Worm (Caenorhabditis elegans) whole organism, L1 larva: ENCODE results near the gene F19C6.4.

Source experiments
- C34B4.2 ChIP-seq: sonication (generic microtip); optimal IDR thresholded peaks from 2 replicates; lab custom pipeline; 2017; ENCODE audit warnings: mild to moderate bottlenecking, missing genetic modification characterization, missing compliant biosample characterization
- Y116A8C.19 ChIP-seq: sonication (generic microtip); optimal IDR thresholded peaks from 2 replicates; lab custom pipeline; 2016; ENCODE audit warnings: missing compliant biosample characterization, missing genetic modification characterization, borderline replicate concordance
- aha-1 ChIP-seq: fragments of 150-350 bp; optimal IDR thresholded peaks from 2 replicates; lab custom pipeline; 2014; ENCODE audit warnings: missing biosample characterization, missing genetic modification characterization
- alr-1 ChIP-seq: fragments of 200-800 bp; sonication (Bioruptor generic); optimal IDR thresholded peaks from 2 replicates; lab custom pipeline; 2018; ENCODE audit warnings: borderline replicate concordance, mild to moderate bottlenecking, missing genetic modification characterization, missing compliant biosample characterization
- blmp-1 ChIP-seq: fragments of 150-350 bp; optimal IDR thresholded peaks from 2 replicates; lab custom pipeline; 2014; ENCODE audit warnings: missing biosample characterization, missing genetic modification characterization
- ces-1 ChIP-seq: fragments of 150-350 bp; optimal IDR thresholded peaks from 2 replicates; lab custom pipeline; 2014; ENCODE audit warnings: missing biosample characterization, missing genetic modification reagents, missing genetic modification characterization
- efl-1 ChIP-seq, 4 experiments: fragments of 150-350 bp; optimal IDR thresholded peaks in 3 of 4; peaks in 1 of 4; 1 replicate in 1 of 4; 2 replicates in 3 of 4; lab custom pipeline; 2014; ENCODE audit warnings: missing biosample characterization in 2 of 4, missing genetic modification characterization in 2 of 4, missing genetic modification reagents in 2 of 4
- efl-3 ChIP-seq: fragments of 200-800 bp; sonication (Bioruptor generic); optimal IDR thresholded peaks from 2 replicates; lab custom pipeline; 2018; ENCODE audit warnings: mild to moderate bottlenecking, missing genetic modification characterization, missing compliant biosample characterization
- elt-2 ChIP-seq: sonication (generic microtip); optimal IDR thresholded peaks from 2 replicates; lab custom pipeline; 2016; ENCODE audit warnings: missing genetic modification characterization, mild to moderate bottlenecking, inconsistent platforms, missing compliant biosample characterization, missing genetic modification reagents
- elt-3 ChIP-seq, 6 experiments: fragments of 150-350 bp in 1 of 6; sonication (generic microtip); optimal IDR thresholded peaks; 2 replicates each; lab custom pipeline; 2017 to 2018; ENCODE audit warnings: missing biosample characterization in 6 of 6, missing genetic modification characterization in 6 of 6, inconsistent platforms in 1 of 6
- ets-5 ChIP-seq: fragments of 200-800 bp; sonication (Bioruptor generic); IDR thresholded peaks from 2 replicates; pipeline ENCODE4 v1.3.6; 2022; ENCODE audit warnings: missing genetic modification characterization, missing compliant biosample characterization
- fkh-10 ChIP-seq: sonication (generic microtip); optimal IDR thresholded peaks from 2 replicates; lab custom pipeline; 2017; ENCODE audit warnings: missing biosample characterization, missing genetic modification reagents, missing genetic modification characterization
- fos-1 ChIP-seq: fragments of 150-350 bp; optimal IDR thresholded peaks from 2 replicates; lab custom pipeline; 2014; ENCODE audit warnings: missing biosample characterization, missing genetic modification characterization
- hlh-17 ChIP-seq: fragments of 200-800 bp; sonication (Bioruptor generic); optimal IDR thresholded peaks from 2 replicates; lab custom pipeline; 2018; ENCODE audit warnings: missing genetic modification characterization, mild to moderate bottlenecking, missing compliant biosample characterization, moderate library complexity, borderline replicate concordance
- hpl-2 ChIP-seq: fragments of 150-350 bp; optimal IDR thresholded peaks from 2 replicates; lab custom pipeline; 2014; ENCODE audit warnings: missing biosample characterization, missing genetic modification reagents, missing genetic modification characterization
- irx-1 ChIP-seq: sonication (generic microtip); optimal IDR thresholded peaks from 2 replicates; lab custom pipeline; 2016; ENCODE audit warnings: missing genetic modification characterization, missing compliant biosample characterization
- isw-1 ChIP-seq: fragments of 200-800 bp; sonication (Bioruptor generic); IDR thresholded peaks from 2 replicates; pipeline ENCODE4 v1.3.6; 2022; ENCODE audit warnings: missing genetic modification characterization, missing compliant biosample characterization
- lin-13 ChIP-seq: fragments of 150-350 bp; optimal IDR thresholded peaks from 2 replicates; lab custom pipeline; 2014; ENCODE audit warnings: missing biosample characterization, missing genetic modification reagents, missing genetic modification characterization
- lsy-2 ChIP-seq, 2 experiments: fragments of 150-350 bp; optimal IDR thresholded peaks; 2 replicates each; lab custom pipeline; 2014; ENCODE audit warnings: missing biosample characterization in 2 of 2, missing genetic modification characterization in 2 of 2
- mab-9 ChIP-seq: fragments of 200-800 bp; sonication (Bioruptor generic); IDR thresholded peaks from 2 replicates; pipeline ENCODE4 v1.3.6; 2022; ENCODE audit warnings: missing genetic modification reagents, missing genetic modification characterization, missing compliant biosample characterization
- nhr-19 ChIP-seq: fragments of 200-800 bp; sonication (Bioruptor generic); conservative IDR thresholded peaks from 2 replicates; pipeline ENCODE4 v1.3.6; 2022; ENCODE audit warnings: missing genetic modification characterization, missing compliant biosample characterization
- nhr-20 ChIP-seq: sonication (generic microtip); optimal IDR thresholded peaks from 2 replicates; lab custom pipeline; 2016; ENCODE audit warnings: mild to moderate bottlenecking, missing genetic modification characterization, missing compliant biosample characterization
- nhr-71 ChIP-seq: sonication (generic microtip); optimal IDR thresholded peaks from 2 replicates; lab custom pipeline; 2016; ENCODE audit warnings: mild to moderate bottlenecking, missing genetic modification characterization, moderate library complexity, missing compliant biosample characterization
- nhr-77 ChIP-seq: fragments of 150-350 bp; optimal IDR thresholded peaks from 2 replicates; lab custom pipeline; 2014; ENCODE audit warnings: missing biosample characterization, missing genetic modification characterization
- nhr-84 ChIP-seq: sonication (generic microtip); optimal IDR thresholded peaks from 2 replicates; lab custom pipeline; 2017; ENCODE audit warnings: missing biosample characterization, missing genetic modification characterization
- pag-3 ChIP-seq: sonication (generic microtip); optimal IDR thresholded peaks from 2 replicates; lab custom pipeline; 2017; ENCODE audit warnings: missing genetic modification characterization, mild to moderate bottlenecking, missing compliant biosample characterization, antibody characterized with exemption, borderline replicate concordance; ENCODE audit not compliant: insufficient read depth
- rnt-1 ChIP-seq: sonication (generic microtip); optimal IDR thresholded peaks from 2 replicates; lab custom pipeline; 2016; ENCODE audit warnings: mild to moderate bottlenecking, missing genetic modification characterization, moderate library complexity, missing compliant biosample characterization
- snpc-4 ChIP-seq: fragments of 150-350 bp; optimal IDR thresholded peaks from 2 replicates; lab custom pipeline; 2014; ENCODE audit warnings: missing biosample characterization, missing genetic modification characterization
- snu-23 ChIP-seq: sonication (generic microtip); optimal IDR thresholded peaks from 2 replicates; lab custom pipeline; 2016; ENCODE audit warnings: missing genetic modification characterization, missing compliant biosample characterization
- swsn-7 ChIP-seq: sonication (generic microtip); optimal IDR thresholded peaks from 2 replicates; lab custom pipeline; 2016; ENCODE audit warnings: missing genetic modification characterization, missing compliant biosample characterization
- tbx-2 ChIP-seq: sonication (generic microtip); optimal IDR thresholded peaks from 2 replicates; lab custom pipeline; 2016; ENCODE audit warnings: missing genetic modification characterization, missing compliant biosample characterization
- unc-130 ChIP-seq: fragments of 150-350 bp; optimal IDR thresholded peaks from 2 replicates; lab custom pipeline; 2017; ENCODE audit warnings: missing biosample characterization, missing genetic modification characterization, inconsistent platforms
- unc-86 ChIP-seq: sonication (generic microtip); optimal IDR thresholded peaks from 2 replicates; lab custom pipeline; 2016; ENCODE audit warnings: missing genetic modification characterization, missing compliant biosample characterization
- unc-98 ChIP-seq: fragments of 200-800 bp; sonication (Bioruptor generic); IDR thresholded peaks from 2 replicates; pipeline ENCODE4 v1.3.6; 2022; ENCODE audit warnings: missing genetic modification characterization, missing compliant biosample characterization
- ztf-11 ChIP-seq, 2 experiments: sonication (generic microtip); optimal IDR thresholded peaks; 2 replicates each; lab custom pipeline; 2016 to 2017; ENCODE audit warnings: missing genetic modification characterization in 2 of 2, missing biosample characterization in 1 of 2, missing compliant biosample characterization in 1 of 2
- ztf-4 ChIP-seq: fragments of 150-350 bp; optimal IDR thresholded peaks from 2 replicates; lab custom pipeline; 2014; ENCODE audit warnings: missing biosample characterization, missing genetic modification characterization

Gene F19C6.4

ce11 chrX:10017975-10018654 is at the start of gene F19C6.4:
Gene F19C6.4 (minus strand): TSS chrX:10018025.
- TF ChIP-seq unc-86 (tag; lab: Kevin White, UChicago) (no peak), hpl-2 (no peak), aha-1 (tag; lab: Kevin White, UChicago) (no peak), ztf-4 (tag; lab: Kevin White, UChicago) (no peak)
- TF ChIP-seq, all 84 proteins: peak for 0

ce11 chrX:10060475-10061011 is 42.7 kb upstream of the F19C6.4 start, which contains the start of gene ZC373.3:
Gene ZC373.3 (plus strand): TSS chrX:10060525.
- TF ChIP-seq blmp-1 (no peak), hlh-17 (GFP tag; lab: Kevin White, UChicago) (no peak), nhr-84 (tag; lab: Kevin White, UChicago) (no peak), nhr-19 (GFP tag; lab: Robert Waterston, UW) (no peak), fkh-10 (GFP tag; lab: Kevin White, UChicago) (no peak), irx-1 (tag; lab: Kevin White, UChicago) (no peak), isw-1 (GFP tag; lab: Robert Waterston, UW) (no peak), nhr-20 (tag; lab: Kevin White, UChicago) (no peak), snpc-4 (no peak), efl-3 (GFP tag; lab: Kevin White, UChicago) (no peak), elt-3 (tag; optimal IDR thresholded peaks at IDR 0.05; lab: Kevin White, UChicago) (no peak), swsn-7 (tag; lab: Kevin White, UChicago) (no peak)

- TF ChIP-seq tbx-2 (tag; lab: Kevin White, UChicago): no peak
- TF ChIP-seq pag-3: no peak
- no peak for TF ChIP-seq fos-1 (tag; lab: Kevin White, UChicago)
- no peak for TF ChIP-seq unc-130 (tag; lab: Kevin White, UChicago)
- no peak for TF ChIP-seq efl-3 (GFP tag; lab: Kevin White, UChicago)
- no peak for TF ChIP-seq lin-13
- no peak for TF ChIP-seq isw-1 (GFP tag; lab: Robert Waterston, UW)
- no peak for TF ChIP-seq ces-1 (GFP tag; lab: Kevin White, UChicago)
- TF ChIP-seq ztf-11 (tag; optimal IDR thresholded peaks at IDR 0.05; lab: Kevin White, UChicago): no peak
These were observed 40.5 kb upstream of the F19C6.4 start, which contains the start of gene ZC373.2 for ce11 chrX:10058332-10058731. Gene ZC373.2 (minus strand): TSS chrX:10058432.

- TF ChIP-seq lsy-2 (tag; optimal IDR thresholded peaks at IDR 0.05; lab: Kevin White, UChicago): no peak
- TF ChIP-seq efl-1 (optimal IDR thresholded peaks at IDR 0.05; lab: Kevin White, UChicago): no peak
- TF ChIP-seq efl-1 (GFP tag; optimal IDR thresholded peaks at IDR 0.05 in 1 of 2; lab: Kevin White, UChicago): no peak
- no peak for TF ChIP-seq rnt-1 (tag; lab: Kevin White, UChicago)
- TF ChIP-seq mab-9 (GFP tag; lab: Robert Waterston, UW): no peak
- TF ChIP-seq snpc-4: no peak
- TF ChIP-seq blmp-1: peak; percentile 13
- TF ChIP-seq lin-13: no peak
- no peak for TF ChIP-seq snu-23 (GFP tag; lab: Kevin White, UChicago)
- TF ChIP-seq unc-98 (GFP tag; lab: Robert Waterston, UW): no peak
- no peak for TF ChIP-seq Y116A8C.19 (tag; lab: Kevin White, UChicago)
- TF ChIP-seq elt-2 (tag; lab: Kevin White, UChicago): peak; percentile 78
- TF ChIP-seq C34B4.2: no peak
- no peak for TF ChIP-seq ets-5 (GFP tag; lab: Robert Waterston, UW)
- TF ChIP-seq elt-3 (tag; optimal IDR thresholded peaks at IDR 0.05; lab: Kevin White, UChicago): peak in 3 of 6 experiments; percentile 14 to 34 (median 27)
- TF ChIP-seq nhr-77 (tag; lab: Kevin White, UChicago): no peak
- TF ChIP-seq hlh-17 (GFP tag; lab: Kevin White, UChicago): no peak
- no peak for TF ChIP-seq aha-1 (tag; lab: Kevin White, UChicago)
- TF ChIP-seq nhr-71 (tag; lab: Kevin White, UChicago): no peak
- no peak for TF ChIP-seq alr-1 (tag; lab: Kevin White, UChicago)
These were observed 36.6 kb upstream of the F19C6.4 start for ce11 chrX:10054410-10054800.
